Fruit fly (Drosophila melanogaster) whole organism, embryonic: ENCODE measurements around the gene sra.
A peak's percentile ranks its signal among the peaks of the same experiment; 100 is the strongest.

Source experiments
- Adf1 ChIP-seq: fragments of 200-800 bp; sonication (Bioruptor generic); IDR thresholded peaks from 2 replicates; pipeline ENCODE4 v1.3.6; 2022; ENCODE audit warnings: missing biosample characterization, missing genetic modification characterization
- Antp ChIP-seq: fragments of 200-800 bp; sonication (Bioruptor generic); optimal IDR thresholded peaks from 3 replicates; lab custom pipeline; 2016; ENCODE audit warnings: missing biosample characterization, missing genetic modification characterization
- Bteb2 ChIP-seq: fragments of 200-800 bp; sonication (Bioruptor generic); optimal IDR thresholded peaks from 2 replicates; lab custom pipeline; 2016; ENCODE audit warnings: missing biosample characterization, missing genetic modification characterization
- CG10274 ChIP-seq: fragments of 200-800 bp; sonication (Bioruptor generic); optimal IDR thresholded peaks from 3 replicates; lab custom pipeline; 2017; ENCODE audit warnings: missing biosample characterization, mild to moderate bottlenecking, missing genetic modification characterization
- CG10321 ChIP-seq: fragments of 200-800 bp; sonication (Bioruptor generic); IDR thresholded peaks from 2 replicates; pipeline ENCODE4 v1.3.6; 2022; ENCODE audit warnings: missing biosample characterization, missing genetic modification characterization
- CG10462 ChIP-seq: fragments of 200-800 bp; sonication (Bioruptor generic); optimal IDR thresholded peaks from 2 replicates; lab custom pipeline; 2016; ENCODE audit warnings: missing biosample characterization, missing genetic modification characterization
- CG11456 ChIP-seq: fragments of 200-800 bp; sonication (Bioruptor generic); IDR thresholded peaks from 3 replicates; pipeline ENCODE4 v1.3.6; 2022; ENCODE audit warnings: missing biosample characterization, missing genetic modification characterization
- CG12236 ChIP-seq: fragments of 200-800 bp; sonication (Bioruptor generic); optimal IDR thresholded peaks from 2 replicates; lab custom pipeline; 2016; ENCODE audit warnings: missing biosample characterization, missing genetic modification characterization
- CG14710 ChIP-seq: fragments of 200-800 bp; sonication (Bioruptor generic); optimal IDR thresholded peaks from 3 replicates; lab custom pipeline; 2019; ENCODE audit warnings: missing biosample characterization, mild to moderate bottlenecking, missing genetic modification characterization, moderate library complexity
- CG15514 ChIP-seq: fragments of 200-800 bp; sonication (Bioruptor generic); optimal IDR thresholded peaks from 3 replicates; lab custom pipeline; 2017; ENCODE audit warnings: missing biosample characterization, missing genetic modification characterization, mild to moderate bottlenecking, moderate library complexity, missing genetic modification reagents
- CG16813 ChIP-seq: fragments of 200-800 bp; sonication (Bioruptor generic); IDR thresholded peaks from 3 replicates; pipeline ENCODE4 v1.3.6; 2022; ENCODE audit warnings: missing biosample characterization, missing genetic modification characterization; ENCODE audit not compliant: partially characterized antibody
- CG18011 ChIP-seq: fragments of 200-800 bp; sonication (Bioruptor generic); optimal IDR thresholded peaks from 2 replicates; lab custom pipeline; 2017; ENCODE audit warnings: missing biosample characterization, missing genetic modification characterization, mild to moderate bottlenecking, moderate library complexity, missing genotype
- CG2889 ChIP-seq: fragments of 200-800 bp; sonication (Bioruptor generic); IDR thresholded peaks from 3 replicates; pipeline ENCODE4 v1.3.6; 2022; ENCODE audit warnings: missing biosample characterization, missing genetic modification characterization
- CG32772 ChIP-seq: fragments of 200-800 bp; sonication (Bioruptor generic); IDR thresholded peaks from 2 replicates; pipeline ENCODE4 v1.3.6; 2022; ENCODE audit warnings: missing biosample characterization, missing genetic modification characterization
- CG34422 ChIP-seq: fragments of 200-800 bp; sonication (Bioruptor generic); IDR thresholded peaks from 3 replicates; pipeline ENCODE4 v1.3.6; 2022; ENCODE audit warnings: missing biosample characterization, missing genetic modification characterization
- CG6272 ChIP-seq: fragments of 200-800 bp; sonication (Bioruptor generic); IDR thresholded peaks from 2 replicates; pipeline ENCODE4 v1.3.6; 2022; ENCODE audit warnings: missing biosample characterization, missing genetic modification characterization
- CG6689 ChIP-seq: fragments of 200-800 bp; sonication (Bioruptor generic); IDR thresholded peaks from 2 replicates; pipeline ENCODE4 v1.3.6; 2022; ENCODE audit warnings: missing biosample characterization, missing genetic modification characterization
- CG7839 ChIP-seq: fragments of 200-800 bp; sonication (Bioruptor generic); optimal IDR thresholded peaks from 3 replicates; lab custom pipeline; 2018; ENCODE audit warnings: missing biosample characterization, mild to moderate bottlenecking, missing genetic modification characterization, moderate library complexity
- CG7987 ChIP-seq: fragments of 200-800 bp; sonication (Bioruptor generic); optimal IDR thresholded peaks from 2 replicates; lab custom pipeline; 2018; ENCODE audit warnings: missing biosample characterization, mild to moderate bottlenecking, missing genetic modification characterization, moderate library complexity
- CG9932 ChIP-seq: fragments of 200-800 bp; sonication (Bioruptor generic); IDR thresholded peaks from 2 replicates; pipeline ENCODE4 v1.3.6; 2022; ENCODE audit warnings: missing biosample characterization, missing genetic modification characterization
- Dip2 ChIP-seq: fragments of 200-800 bp; sonication (Bioruptor generic); IDR thresholded peaks from 2 replicates; pipeline ENCODE4 v1.3.6; 2022; ENCODE audit warnings: missing biosample characterization, missing genetic modification characterization
- Fer3 ChIP-seq: fragments of 200-800 bp; sonication (Bioruptor generic); optimal IDR thresholded peaks from 2 replicates; lab custom pipeline; 2018; ENCODE audit warnings: missing biosample characterization, mild to moderate bottlenecking, missing genetic modification characterization, moderate library complexity
- H15 ChIP-seq: fragments of 200-800 bp; sonication (Bioruptor generic); IDR thresholded peaks from 3 replicates; pipeline ENCODE4 v1.3.6; 2022; ENCODE audit warnings: missing biosample characterization, missing genetic modification characterization
- MTF-1 ChIP-seq: fragments of 200-800 bp; sonication (Bioruptor generic); optimal IDR thresholded peaks from 2 replicates; lab custom pipeline; 2018; ENCODE audit warnings: missing biosample characterization, mild to moderate bottlenecking, missing genetic modification characterization, borderline replicate concordance
- NC2α ChIP-seq: fragments of 200-800 bp; sonication (Bioruptor generic); optimal IDR thresholded peaks from 2 replicates; lab custom pipeline; 2016; ENCODE audit warnings: missing biosample characterization, missing genetic modification characterization
- Nf-YC ChIP-seq: fragments of 200-800 bp; optimal IDR thresholded peaks from 3 replicates; lab custom pipeline; 2019; ENCODE audit warnings: missing biosample characterization, mild to moderate bottlenecking, missing genetic modification characterization, moderate library complexity
- Six4 ChIP-seq: fragments of 200-800 bp; sonication (Bioruptor generic); optimal IDR thresholded peaks from 2 replicates; lab custom pipeline; 2016; ENCODE audit warnings: missing biosample characterization, missing genetic modification characterization
- Stat92E ChIP-seq, 3 experiments: fragments of >200 bp in 2 of 3; fragments of 200-800 bp in 1 of 3; sonication (Bioruptor generic) in 1 of 3; optimal IDR thresholded peaks; 2 replicates each; lab custom pipeline; 2017 to 2019; ENCODE audit warnings: missing biosample characterization in 3 of 3, missing genetic modification characterization in 3 of 3, mild to moderate bottlenecking in 1 of 3, moderate library complexity in 1 of 3
- Xrp1 ChIP-seq: fragments of 200-800 bp; sonication (Bioruptor generic); IDR thresholded peaks from 2 replicates; pipeline ENCODE4 v1.3.6; 2022; ENCODE audit warnings: missing biosample characterization, missing genetic modification characterization
- abd-A ChIP-seq: fragments of 200-800 bp; sonication (Bioruptor generic); optimal IDR thresholded peaks from 3 replicates; lab custom pipeline; 2019; ENCODE audit warnings: missing biosample characterization, mild to moderate bottlenecking, missing genetic modification characterization, moderate library complexity
- ac ChIP-seq: fragments of 200-800 bp; sonication (Bioruptor generic); optimal IDR thresholded peaks from 3 replicates; lab custom pipeline; 2017; ENCODE audit warnings: missing biosample characterization, mild to moderate bottlenecking, missing genetic modification characterization
- ase ChIP-seq: fragments of 200-800 bp; sonication (Bioruptor generic); IDR thresholded peaks from 3 replicates; pipeline ENCODE4 v1.3.6; 2022; ENCODE audit warnings: missing biosample characterization, missing genetic modification characterization
- ash1 ChIP-seq: fragments of 200-800 bp; sonication (Bioruptor generic); optimal IDR thresholded peaks from 2 replicates; lab custom pipeline; 2018; ENCODE audit warnings: missing biosample characterization, mild to moderate bottlenecking, missing genetic modification characterization
- bowl ChIP-seq: fragments of 200-800 bp; sonication (Bioruptor generic); IDR thresholded peaks from 2 replicates; pipeline ENCODE4 v1.3.6; 2022; ENCODE audit warnings: missing biosample characterization, missing genetic modification characterization
- ems ChIP-seq: fragments of 200-800 bp; sonication (Bioruptor generic); optimal IDR thresholded peaks from 3 replicates; lab custom pipeline; 2016; ENCODE audit warnings: missing biosample characterization, missing genetic modification characterization
- exex ChIP-seq: fragments of 200-800 bp; sonication (Bioruptor generic); optimal IDR thresholded peaks from 4 replicates; lab custom pipeline; 2018; ENCODE audit warnings: missing biosample characterization, mild to moderate bottlenecking, missing genetic modification characterization, moderate library complexity
- insv ChIP-seq, 2 experiments: fragments of 200-800 bp; sonication (Bioruptor generic); optimal IDR thresholded peaks; 3 replicates each; lab custom pipeline; 2016 to 2018; ENCODE audit warnings: missing biosample characterization in 2 of 2, missing genetic modification characterization in 2 of 2
- kah ChIP-seq: fragments of 200-800 bp; sonication (Bioruptor generic); optimal IDR thresholded peaks from 2 replicates; lab custom pipeline; 2018; ENCODE audit warnings: missing biosample characterization, mild to moderate bottlenecking, missing genetic modification characterization
- kay ChIP-seq: fragments of 200-800 bp; sonication (Bioruptor generic); optimal IDR thresholded peaks from 2 replicates; lab custom pipeline; 2016; ENCODE audit warnings: missing biosample characterization, missing genetic modification characterization
- lab ChIP-seq: fragments of 200-800 bp; sonication (Bioruptor generic); optimal IDR thresholded peaks from 3 replicates; lab custom pipeline; 2017; ENCODE audit warnings: missing biosample characterization, missing genetic modification characterization, mild to moderate bottlenecking, moderate library complexity, missing genetic modification reagents
- nom ChIP-seq: fragments of 200-800 bp; sonication (Bioruptor generic); optimal IDR thresholded peaks from 2 replicates; lab custom pipeline; 2017; ENCODE audit warnings: missing biosample characterization, missing genetic modification characterization, mild to moderate bottlenecking, moderate library complexity, missing genetic modification reagents
- psq ChIP-seq: fragments of 200-800 bp; sonication (Bioruptor generic); optimal IDR thresholded peaks from 2 replicates; lab custom pipeline; 2017; ENCODE audit warnings: missing biosample characterization, missing genetic modification characterization
- schlank ChIP-seq: fragments of 200-800 bp; sonication (Bioruptor generic); optimal IDR thresholded peaks from 2 replicates; lab custom pipeline; 2018; ENCODE audit warnings: missing biosample characterization, mild to moderate bottlenecking, missing genetic modification characterization
- shn ChIP-seq: fragments of 200-800 bp; sonication (Bioruptor generic); optimal IDR thresholded peaks from 3 replicates; lab custom pipeline; 2016; ENCODE audit warnings: missing biosample characterization, missing genetic modification characterization
- slbo ChIP-seq: fragments of 200-800 bp; sonication (Bioruptor generic); IDR thresholded peaks from 2 replicates; pipeline ENCODE4 v1.3.6; 2022; ENCODE audit warnings: missing biosample characterization, missing genetic modification characterization
- tll ChIP-seq, 2 experiments: fragments of 200-800 bp in 1 of 2; fragments of >200 bp in 1 of 2; sonication (Bioruptor generic) in 1 of 2; optimal IDR thresholded peaks; 2 replicates each; lab custom pipeline; 2017 to 2019; ENCODE audit warnings: missing biosample characterization in 2 of 2, missing genetic modification characterization in 2 of 2, mild to moderate bottlenecking in 1 of 2, moderate library complexity in 1 of 2
- tna ChIP-seq: fragments of 200-800 bp; sonication (Bioruptor generic); IDR thresholded peaks from 2 replicates; pipeline ENCODE4 v1.3.6; 2022; ENCODE audit warnings: missing biosample characterization, missing genetic modification characterization; ENCODE audit not compliant: partially characterized antibody
- trem ChIP-seq: fragments of 200-800 bp; optimal IDR thresholded peaks from 3 replicates; lab custom pipeline; 2019; ENCODE audit warnings: missing biosample characterization, mild to moderate bottlenecking, missing genetic modification characterization, moderate library complexity
- vfl ChIP-seq: fragments of 200-800 bp; sonication (Bioruptor generic); optimal IDR thresholded peaks from 2 replicates; lab custom pipeline; 2016; ENCODE audit warnings: missing biosample characterization, missing genetic modification characterization
- zfh2 ChIP-seq: fragments of 200-800 bp; sonication (Bioruptor generic); optimal IDR thresholded peaks from 2 replicates; lab custom pipeline; 2016; ENCODE audit warnings: missing biosample characterization, missing genetic modification characterization

Gene sra

dm6 chr3R:16157564-16158242 is 29.1 kb upstream of the sra start (continued):
- no peak for TF ChIP-seq Six4
- peak; percentile 50 for TF ChIP-seq lab (GFP tag; lab: Kevin White, UChicago)
- TF ChIP-seq NC2α (GFP tag; lab: Kevin White, UChicago), result no peak
- TF ChIP-seq H15 (GFP tag; lab: Robert Waterston, UW), result no peak
- TF ChIP-seq CG7987 (GFP tag; lab: Kevin White, UChicago), result no peak
- no peak; the same call in 2 of the 3 replicates for TF ChIP-seq CG34422
- TF ChIP-seq nom (GFP tag; lab: Kevin White, UChicago), result peak; percentile 14
- no peak for TF ChIP-seq Dip2 (GFP tag; lab: Robert Waterston, UW)
- TF ChIP-seq CG11456 (GFP tag; lab: Robert Waterston, UW), result no peak
- TF ChIP-seq MTF-1, result no peak
- TF ChIP-seq CG6272 (GFP tag; lab: Robert Waterston, UW), result no peak
- TF ChIP-seq CG32772 (GFP tag; lab: Robert Waterston, UW), result no peak
- TF ChIP-seq CG18011 (GFP tag; lab: Kevin White, UChicago), result no peak
- TF ChIP-seq CG6689, result no peak
- TF ChIP-seq CG15514 (GFP tag; lab: Kevin White, UChicago), result peak; percentile 6
- TF ChIP-seq Xrp1 (GFP tag; lab: Robert Waterston, UW), result no peak
- peak; percentile 63 for TF ChIP-seq CG7839 (tag; lab: Kevin White, UChicago)
- no peak for TF ChIP-seq CG10321 (GFP tag; lab: Robert Waterston, UW)
- peak; percentile 54 for TF ChIP-seq abd-A (tag; lab: Kevin White, UChicago)
- TF ChIP-seq CG16813 (GFP tag; lab: Robert Waterston, UW), result no peak
- TF ChIP-seq insv (GFP tag; optimal IDR thresholded peaks at IDR 0.05; lab: Kevin White, UChicago), result no peak
- no peak for TF ChIP-seq exex (tag; lab: Kevin White, UChicago)
- no peak for TF ChIP-seq kah
- TF ChIP-seq ems (GFP tag; lab: Kevin White, UChicago), result no peak
- no peak for TF ChIP-seq CG2889
- TF ChIP-seq tna, result peak; percentile 69
- peak; percentile 17 for TF ChIP-seq vfl (GFP tag; lab: Kevin White, UChicago)
- TF ChIP-seq shn, result peak; percentile 1
- TF ChIP-seq ash1 (GFP tag; lab: Kevin White, UChicago), result no peak
- peak; percentile 43 for TF ChIP-seq slbo (GFP tag; lab: Robert Waterston, UW)
- TF ChIP-seq ase (GFP tag; lab: Robert Waterston, UW), result no peak
- TF ChIP-seq Bteb2 (GFP tag; lab: Kevin White, UChicago), result no peak
- TF ChIP-seq CG10462 (GFP tag; lab: Kevin White, UChicago), result no peak
- TF ChIP-seq kay (GFP tag; lab: Kevin White, UChicago), result no peak
- TF ChIP-seq zfh2 (GFP tag; lab: Kevin White, UChicago), result no peak
- TF ChIP-seq CG9932 (GFP tag; lab: Robert Waterston, UW), result peak; percentile 58
- TF ChIP-seq CG10274 (GFP tag; lab: Kevin White, UChicago), result peak; percentile 51
- TF ChIP-seq CG14710 (tag; lab: Kevin White, UChicago), result no peak
- TF ChIP-seq Stat92E (GFP tag; optimal IDR thresholded peaks at IDR 0.05; lab: Kevin White, UChicago), result no peak
- no peak for TF ChIP-seq CG12236 (GFP tag; lab: Kevin White, UChicago)
- TF ChIP-seq Nf-YC (tag; lab: Kevin White, UChicago), result peak; percentile 15
- no peak for TF ChIP-seq tll (GFP tag; optimal IDR thresholded peaks at IDR 0.05; lab: Kevin White, UChicago)
- no peak for TF ChIP-seq schlank (tag; lab: Kevin White, UChicago)
- peak; percentile 98 for TF ChIP-seq Adf1
- peak; percentile 30 for TF ChIP-seq Fer3
- no peak for TF ChIP-seq ac (GFP tag; lab: Kevin White, UChicago)
- TF ChIP-seq bowl (GFP tag; lab: Robert Waterston, UW), result no peak
- TF ChIP-seq Antp (GFP tag; lab: Kevin White, UChicago), result no peak
- TF ChIP-seq trem (tag; lab: Kevin White, UChicago), result no peak
- no peak for TF ChIP-seq psq (GFP tag; lab: Kevin White, UChicago)
